Worm (Caenorhabditis elegans) whole organism, late embryonic: ENCODE measurements around the gene T11F9.22.

Experiments used
- C08G9.2 ChIP-seq: sonication (generic microtip); optimal IDR thresholded peaks from 2 replicates; lab custom pipeline; 2016; ENCODE audit warnings: mild to moderate bottlenecking, missing genetic modification characterization, moderate library complexity, missing compliant biosample characterization
- K09A11.1 ChIP-seq: sonication (generic microtip); optimal IDR thresholded peaks from 2 replicates; lab custom pipeline; 2017; ENCODE audit warnings: antibody characterized with exemption, mild to moderate bottlenecking, missing genetic modification characterization, missing compliant biosample characterization; ENCODE audit not compliant: insufficient read depth
- ahr-1 ChIP-seq: sonication (generic microtip); optimal IDR thresholded peaks from 2 replicates; lab custom pipeline; 2016; ENCODE audit warnings: missing genetic modification characterization, missing compliant biosample characterization
- ama-1 ChIP-seq: fragments of 150-350 bp; optimal IDR thresholded peaks from 2 replicates; lab custom pipeline; 2014
- ceh-14 ChIP-seq: sonication (generic microtip); optimal IDR thresholded peaks from 2 replicates; lab custom pipeline; 2016; ENCODE audit warnings: missing genotype, missing genetic modification characterization, missing compliant biosample characterization
- ceh-19 ChIP-seq: fragments of 200-800 bp; sonication (Bioruptor generic); optimal IDR thresholded peaks from 2 replicates; lab custom pipeline; 2018; ENCODE audit warnings: mild to moderate bottlenecking, missing genetic modification characterization, missing compliant biosample characterization
- ceh-2 ChIP-seq: sonication (generic microtip); optimal IDR thresholded peaks from 2 replicates; lab custom pipeline; 2016; ENCODE audit warnings: missing genotype, missing genetic modification characterization, missing compliant biosample characterization
- ceh-22 ChIP-seq: sonication (generic microtip); optimal IDR thresholded peaks from 2 replicates; lab custom pipeline; 2017; ENCODE audit warnings: missing biosample characterization, missing genetic modification characterization
- ceh-24 ChIP-seq: sonication (generic microtip); optimal IDR thresholded peaks from 2 replicates; lab custom pipeline; 2016; ENCODE audit warnings: mild to moderate bottlenecking, missing genetic modification characterization, missing compliant biosample characterization
- ceh-48 ChIP-seq: sonication (generic microtip); optimal IDR thresholded peaks from 2 replicates; lab custom pipeline; 2016; ENCODE audit warnings: missing genetic modification characterization, inconsistent platforms, missing compliant biosample characterization
- ceh-9 ChIP-seq: sonication (generic microtip); optimal IDR thresholded peaks from 2 replicates; lab custom pipeline; 2016; ENCODE audit warnings: mild to moderate bottlenecking, missing genetic modification characterization, inconsistent platforms, missing compliant biosample characterization
- che-1 ChIP-seq: sonication (generic microtip); optimal IDR thresholded peaks from 2 replicates; lab custom pipeline; 2016; ENCODE audit warnings: mild to moderate bottlenecking, missing genetic modification characterization, missing compliant biosample characterization
- dmd-4 ChIP-seq: sonication (generic microtip); optimal IDR thresholded peaks from 2 replicates; lab custom pipeline; 2016; ENCODE audit warnings: borderline replicate concordance, missing genetic modification characterization, missing compliant biosample characterization
- dve-1 ChIP-seq: sonication (generic microtip); optimal IDR thresholded peaks from 2 replicates; lab custom pipeline; 2017; ENCODE audit warnings: antibody characterized with exemption, mild to moderate bottlenecking, missing genetic modification characterization, missing compliant biosample characterization
- elt-2 ChIP-seq: sonication (generic microtip); optimal IDR thresholded peaks from 2 replicates; lab custom pipeline; 2016; ENCODE audit warnings: missing genetic modification reagents, missing genetic modification characterization, missing compliant biosample characterization
- ets-4 ChIP-seq: sonication (generic microtip); optimal IDR thresholded peaks from 2 replicates; lab custom pipeline; 2016; ENCODE audit warnings: missing genetic modification characterization, missing compliant biosample characterization
- fax-1 ChIP-seq: sonication (generic microtip); optimal IDR thresholded peaks from 2 replicates; lab custom pipeline; 2016; ENCODE audit warnings: missing genotype, missing genetic modification characterization, missing compliant biosample characterization
- fkh-10 ChIP-seq: fragments of 150-350 bp; optimal IDR thresholded peaks from 2 replicates; lab custom pipeline; 2014; ENCODE audit warnings: missing biosample characterization, missing genetic modification reagents, missing genetic modification characterization
- hlh-15 ChIP-seq: sonication (generic microtip); optimal IDR thresholded peaks from 2 replicates; lab custom pipeline; 2016; ENCODE audit warnings: missing genetic modification characterization, missing compliant biosample characterization
- hlh-30 ChIP-seq: sonication (generic microtip); optimal IDR thresholded peaks from 2 replicates; lab custom pipeline; 2017; ENCODE audit warnings: antibody characterized with exemption, missing genetic modification characterization, missing compliant biosample characterization; ENCODE audit not compliant: insufficient read depth
- hlh-6 ChIP-seq: sonication (generic microtip); optimal IDR thresholded peaks from 2 replicates; lab custom pipeline; 2016; ENCODE audit warnings: missing genotype, missing genetic modification characterization, missing compliant biosample characterization
- lim-6 ChIP-seq: sonication (generic microtip); optimal IDR thresholded peaks from 2 replicates; lab custom pipeline; 2016; ENCODE audit warnings: missing genetic modification characterization, missing compliant biosample characterization
- lin-11 ChIP-seq: fragments of 200-800 bp; sonication (Bioruptor generic); optimal IDR thresholded peaks from 2 replicates; lab custom pipeline; 2018; ENCODE audit warnings: mild to moderate bottlenecking, missing genetic modification characterization, missing compliant biosample characterization
- madf-2 ChIP-seq: sonication (generic microtip); optimal IDR thresholded peaks from 2 replicates; lab custom pipeline; 2017; ENCODE audit warnings: missing genetic modification characterization, missing compliant biosample characterization
- mec-3 ChIP-seq: sonication (generic microtip); optimal IDR thresholded peaks from 2 replicates; lab custom pipeline; 2016; ENCODE audit warnings: borderline replicate concordance, missing genetic modification characterization, missing compliant biosample characterization
- nfya-1 ChIP-seq: sonication (generic microtip); optimal IDR thresholded peaks from 2 replicates; lab custom pipeline; 2017; ENCODE audit warnings: missing genetic modification characterization, mild to moderate bottlenecking, missing compliant biosample characterization, antibody characterized with exemption, moderate library complexity
- nhr-232 ChIP-seq: sonication (generic microtip); optimal IDR thresholded peaks from 2 replicates; lab custom pipeline; 2016; ENCODE audit warnings: missing genetic modification characterization, missing compliant biosample characterization
- odd-2 ChIP-seq: sonication (generic microtip); optimal IDR thresholded peaks from 2 replicates; lab custom pipeline; 2017; ENCODE audit warnings: antibody characterized with exemption, mild to moderate bottlenecking, missing genetic modification characterization, missing compliant biosample characterization
- pat-9 ChIP-seq: fragments of 200-800 bp; sonication (Bioruptor generic); optimal IDR thresholded peaks from 2 replicates; lab custom pipeline; 2018; ENCODE audit warnings: mild to moderate bottlenecking, missing genetic modification characterization, moderate library complexity, missing compliant biosample characterization
- pqm-1 ChIP-seq: sonication (generic microtip); optimal IDR thresholded peaks from 2 replicates; lab custom pipeline; 2016; ENCODE audit warnings: missing genetic modification characterization, missing compliant biosample characterization
- rnt-1 ChIP-seq: sonication (generic microtip); optimal IDR thresholded peaks from 2 replicates; lab custom pipeline; 2016; ENCODE audit warnings: missing genetic modification characterization, missing compliant biosample characterization
- sdc-2 ChIP-seq: sonication (generic microtip); optimal IDR thresholded peaks from 2 replicates; lab custom pipeline; 2016; ENCODE audit warnings: missing genotype, missing genetic modification characterization, missing compliant biosample characterization
- sox-2 ChIP-seq: fragments of 200-800 bp; sonication (Bioruptor generic); IDR thresholded peaks from 2 replicates; pipeline ENCODE4 v1.3.6; 2022; ENCODE audit warnings: missing genetic modification reagents, missing genetic modification characterization, missing compliant biosample characterization
- sox-4 ChIP-seq: sonication (generic microtip); optimal IDR thresholded peaks from 2 replicates; lab custom pipeline; 2017; ENCODE audit warnings: mild to moderate bottlenecking, missing genetic modification characterization, inconsistent platforms, missing compliant biosample characterization
- syd-9 ChIP-seq: sonication (generic microtip); optimal IDR thresholded peaks from 2 replicates; lab custom pipeline; 2016; ENCODE audit warnings: mild to moderate bottlenecking, missing genetic modification characterization, moderate library complexity, missing compliant biosample characterization
- tbx-2 ChIP-seq: sonication (generic microtip); optimal IDR thresholded peaks from 2 replicates; lab custom pipeline; 2016; ENCODE audit warnings: missing genetic modification characterization, missing compliant biosample characterization
- tbx-7 ChIP-seq: sonication (generic microtip); optimal IDR thresholded peaks from 2 replicates; lab custom pipeline; 2016; ENCODE audit warnings: missing genotype, missing genetic modification characterization, missing compliant biosample characterization
- ttx-3 ChIP-seq: sonication (generic microtip); optimal IDR thresholded peaks from 2 replicates; lab custom pipeline; 2016; ENCODE audit warnings: missing genetic modification reagents, missing genetic modification characterization, missing compliant biosample characterization
- unc-3 ChIP-seq, 2 experiments: fragments of 200-800 bp in 1 of 2; sonication (Bioruptor generic) in 1 of 2; sonication (generic microtip) in 1 of 2; conservative IDR thresholded peaks in 1 of 2; optimal IDR thresholded peaks in 1 of 2; 2 replicates each; pipeline versions ENCODE4 v1.3.6 to Lab custom; 2016 to 2022; ENCODE audit warnings: missing compliant biosample characterization in 2 of 2, missing genetic modification characterization in 2 of 2, missing genetic modification reagents in 1 of 2
- unc-55 ChIP-seq: sonication (generic microtip); optimal IDR thresholded peaks from 2 replicates; lab custom pipeline; 2017; ENCODE audit warnings: missing biosample characterization, missing genetic modification reagents, missing genetic modification characterization
- unc-86 ChIP-seq: sonication (generic microtip); optimal IDR thresholded peaks from 2 replicates; lab custom pipeline; 2016; ENCODE audit warnings: missing genetic modification characterization, missing compliant biosample characterization
- zip-5 ChIP-seq: sonication (generic microtip); optimal IDR thresholded peaks from 2 replicates; lab custom pipeline; 2016; ENCODE audit warnings: missing genetic modification characterization, missing compliant biosample characterization
- ztf-16 ChIP-seq: sonication (generic microtip); optimal IDR thresholded peaks from 2 replicates; lab custom pipeline; 2017; ENCODE audit warnings: missing genetic modification characterization, missing compliant biosample characterization

The T11F9.22 gene

DNA sequence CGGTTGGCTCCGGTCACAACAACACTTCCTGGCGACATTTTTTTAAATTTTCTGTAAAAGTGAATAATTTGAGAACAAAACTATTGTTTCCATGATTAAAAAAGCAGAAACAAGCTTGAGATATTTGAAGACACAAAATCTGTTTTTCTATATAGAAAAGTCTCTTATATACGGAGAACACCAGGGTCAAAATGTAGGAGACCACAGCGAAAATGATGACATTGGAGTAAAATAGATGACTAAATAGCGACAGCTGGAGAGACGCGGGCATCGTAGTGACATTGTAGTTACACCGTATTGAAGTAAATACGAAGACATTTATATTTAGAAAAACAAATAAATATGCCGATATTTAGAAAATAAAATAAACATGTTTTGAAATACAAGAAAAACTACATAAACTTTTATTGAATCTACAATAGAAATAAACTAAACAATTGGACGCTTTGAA lies 36.7 kb downstream of the T11F9.22 start, which contains the start of gene sdz-8:
TSS of gene sdz-8 (minus strand) at position 51 of the 451 bp plus-strand sequence.
- no peak for TF ChIP-seq ceh-9 (tag; lab: Kevin White, UChicago)
- no peak for TF ChIP-seq nfya-1 (tag; lab: Kevin White, UChicago)
- no peak for TF ChIP-seq ceh-24
- no peak for TF ChIP-seq ttx-3 (tag; lab: Kevin White, UChicago)
- TF ChIP-seq mec-3 (tag; lab: Kevin White, UChicago) = no peak
- TF ChIP-seq zip-5 (tag; lab: Kevin White, UChicago) = no peak

DNA sequence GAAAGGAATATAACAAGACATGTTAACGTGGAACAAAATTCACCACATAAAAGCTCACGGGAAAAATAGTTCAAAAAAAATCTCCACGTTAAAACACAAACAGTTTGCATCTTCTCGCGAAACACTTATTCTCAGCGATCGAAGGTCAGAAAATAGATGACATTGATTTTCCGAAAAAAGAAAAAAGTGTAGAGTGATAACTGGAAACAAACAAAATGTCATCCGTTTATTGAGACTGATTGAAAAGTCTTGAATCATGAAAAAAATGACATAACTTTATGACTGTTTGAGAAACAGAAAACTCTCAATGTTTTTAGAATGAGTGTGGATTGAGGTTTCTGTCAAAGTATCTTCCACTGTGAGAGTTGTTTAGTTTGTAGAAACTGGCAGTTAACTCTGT lies 38.3 kb downstream of the T11F9.22 start, which contains the start of gene C55A6.4:
TSS of gene C55A6.4 (minus strand) at position 101 of the 400 bp plus-strand sequence.
- no peak for TF ChIP-seq ceh-19 (GFP tag; lab: Kevin White, UChicago)
- no peak for TF ChIP-seq odd-2
- TF ChIP-seq ceh-24 = no peak
- TF ChIP-seq pqm-1 (tag; lab: Kevin White, UChicago) = no peak
- TF ChIP-seq ceh-22 (tag; lab: Kevin White, UChicago) = no peak
- TF ChIP-seq hlh-30 (tag; lab: Kevin White, UChicago) = no peak
- no peak for TF ChIP-seq unc-55 (GFP tag; lab: Kevin White, UChicago)

DNA sequence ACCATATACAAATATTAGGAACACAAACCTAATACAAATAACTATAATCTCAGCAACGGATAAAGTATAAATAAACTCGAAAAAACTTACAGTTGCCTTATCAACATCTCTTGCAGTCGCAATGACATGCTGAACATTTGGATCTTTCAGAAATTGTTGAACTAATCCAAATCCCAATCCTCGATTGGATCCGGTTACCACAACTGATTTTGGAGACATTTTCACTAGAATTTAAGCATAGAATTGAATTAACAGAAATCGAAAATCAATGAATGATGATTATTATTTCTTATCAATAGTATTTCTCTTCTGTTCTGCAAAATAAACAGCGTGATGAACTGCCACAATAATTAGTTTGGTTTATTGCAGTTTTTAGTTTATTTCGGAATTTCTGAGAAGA lies 40.7 kb downstream of the T11F9.22 start, which contains the start of the genes C55A6.11 and C55A6.7:
TSS of gene C55A6.11 (plus strand) at position 301 of the 400 bp plus-strand sequence.
TSS of gene C55A6.7 (minus strand) at position 316 of the 400 bp plus-strand sequence.
- TF ChIP-seq tbx-2 (tag; lab: Kevin White, UChicago) (no peak), dmd-4 (tag; lab: Kevin White, UChicago) (no peak), ceh-2 (no peak), C08G9.2 (tag; lab: Kevin White, UChicago) (no peak), ceh-14 (tag; lab: Kevin White, UChicago) (no peak), tbx-7 (tag; lab: Kevin White, UChicago) (no peak), sdc-2 (tag; lab: Kevin White, UChicago) (no peak), madf-2 (tag; lab: Kevin White, UChicago) (no peak), hlh-15 (no peak), unc-3 (GFP tag; conservative IDR thresholded peaks at IDR 0.05; lab: Robert Waterston, UW) (no peak), unc-3 (tag; optimal IDR thresholded peaks at IDR 0.05; lab: Kevin White, UChicago) (no peak), mec-3 (tag; lab: Kevin White, UChicago) (no peak), ahr-1 (tag; lab: Kevin White, UChicago) (no peak), ceh-19 (GFP tag; lab: Kevin White, UChicago) (no peak), ceh-24 (no peak), ets-4 (no peak), unc-86 (no peak), ama-1 (lab: Kevin White, UChicago) (no peak)
- TF ChIP-seq, all 69 proteins: peak for 0

DNA sequence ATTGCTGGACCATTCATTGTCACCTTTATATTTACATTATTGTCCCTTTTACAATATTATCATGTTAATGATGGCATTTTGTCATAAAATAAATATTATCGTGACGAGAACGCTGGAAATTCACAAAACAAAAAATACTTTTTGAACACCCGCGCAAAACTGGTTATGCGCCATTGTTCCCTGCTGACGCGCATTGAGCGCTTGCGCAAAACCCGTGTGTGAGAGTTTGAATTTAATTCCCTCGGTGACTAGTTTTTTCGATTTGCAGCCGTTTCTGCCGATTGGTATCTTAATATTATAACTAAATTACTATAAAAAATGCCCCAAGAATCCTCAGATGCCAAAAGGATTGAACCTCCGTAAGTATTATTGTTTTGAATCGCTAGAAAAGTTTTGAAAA lies 41.9 kb downstream of the T11F9.22 start, which contains the start of gene pafo-1:
TSS of gene pafo-1 (plus strand) at position 256 of the 400 bp plus-strand sequence.
- TF ChIP-seq zip-5 (tag; lab: Kevin White, UChicago) (peak; percentile 9), ceh-2 (no peak), rnt-1 (tag; lab: Kevin White, UChicago) (peak; percentile 25), ceh-14 (tag; lab: Kevin White, UChicago) (peak; percentile 36), K09A11.1 (tag; lab: Kevin White, UChicago) (peak; percentile 33), dve-1 (peak; percentile 27), syd-9 (tag; lab: Kevin White, UChicago) (no peak), elt-2 (tag; lab: Kevin White, UChicago) (peak; percentile 74), nhr-232 (no peak), sox-2 (GFP tag; lab: Robert Waterston, UW) (0 out of 2 replicates have a peak, but pooled peaks have one; percentile 33), lim-6 (tag; lab: Kevin White, UChicago) (no peak), lin-11 (tag; lab: Kevin White, UChicago) (peak; percentile 40), pat-9 (tag; lab: Kevin White, UChicago) (peak; percentile 32), unc-55 (GFP tag; lab: Kevin White, UChicago) (peak; percentile 53), che-1 (peak; percentile 63), ets-4 (peak; percentile 9), ttx-3 (tag; lab: Kevin White, UChicago) (peak; percentile 12), hlh-30 (tag; lab: Kevin White, UChicago) (peak; percentile 29), fax-1 (tag; lab: Kevin White, UChicago) (no peak), sox-4 (peak; percentile 34), ztf-16 (tag; lab: Kevin White, UChicago) (peak; percentile 57), fkh-10 (no peak), unc-86 (peak; percentile 52), ama-1 (lab: Kevin White, UChicago) (no peak), tbx-7 (tag; lab: Kevin White, UChicago) (peak; percentile 16), hlh-6 (tag; lab: Kevin White, UChicago) (no peak), ceh-48 (peak; percentile 33), madf-2 (tag; lab: Kevin White, UChicago) (peak; percentile 42), nfya-1 (tag; lab: Kevin White, UChicago) (peak; percentile 73)
